Worm (Caenorhabditis elegans): Measurements from ENCODE around the gene fbxc-23.

fbxc-23 gene

DNA sequence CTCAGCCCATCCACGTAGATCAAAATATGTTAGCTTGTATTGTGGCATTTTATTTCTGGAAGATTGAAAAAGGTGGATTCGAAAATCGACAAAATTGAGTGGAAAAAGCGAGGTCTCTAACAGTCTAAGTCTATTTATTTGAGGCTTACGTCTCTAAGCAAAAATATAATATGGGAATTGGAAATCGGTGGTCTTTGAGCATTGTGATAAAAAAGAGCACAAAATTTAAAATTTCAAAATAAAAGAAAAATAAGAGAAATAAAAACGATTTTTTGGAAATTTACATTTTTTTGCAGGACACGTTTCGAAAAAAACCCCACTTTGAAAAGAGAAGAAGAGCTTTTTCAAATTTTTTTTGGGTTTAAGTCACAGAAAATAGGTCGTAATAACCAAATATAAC, 16.7 kb upstream of the fbxc-23 start, which contains the start of gene gst-15:
Gene gst-15 (minus strand): TSS at position 101 of the 400 bp plus-strand sequence.
- TF ChIP-seq nhr-47 (tag; optimal IDR thresholded peaks at IDR 0.05) (no peak), efl-1 (optimal IDR thresholded peaks at IDR 0.05) (no peak), efl-1 (GFP tag; optimal IDR thresholded peaks at IDR 0.05 in 1 of 2) (no peak)

DNA sequence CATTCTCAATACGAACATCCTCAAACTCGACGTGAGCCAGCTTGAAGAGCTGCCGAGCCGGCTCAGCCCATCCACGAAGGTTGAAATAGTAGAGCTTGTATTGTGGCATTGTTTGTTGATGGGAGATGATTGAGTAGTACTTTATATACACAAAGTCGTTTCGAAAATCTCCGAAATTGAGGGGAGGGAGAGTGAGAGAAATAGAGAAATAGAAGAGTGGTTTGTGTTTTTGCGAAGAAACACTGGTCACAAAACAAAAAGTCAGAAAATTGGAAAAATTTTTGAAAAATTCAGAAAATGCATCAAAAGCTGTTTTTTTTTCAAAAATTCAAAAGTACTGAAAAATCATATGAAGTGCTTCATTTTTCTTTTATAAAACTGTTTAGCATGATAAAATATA, 14.8 kb upstream of the fbxc-23 start, which contains the start of gene gst-24:
Gene gst-24 (minus strand): TSS at position 181 of the 400 bp plus-strand sequence.
- no peak for TF ChIP-seq C34B4.2 (tag; optimal IDR thresholded peaks at IDR 0.05)
- TF ChIP-seq fkh-8 (tag; optimal IDR thresholded peaks at IDR 0.05) = no peak
- TF ChIP-seq nhr-76 (tag; optimal IDR thresholded peaks at IDR 0.05) = no peak
- no peak for TF ChIP-seq aha-1 (tag; optimal IDR thresholded peaks at IDR 0.05)
- no peak for TF ChIP-seq mef-2 (tag; optimal IDR thresholded peaks at IDR 0.05)
- TF ChIP-seq tbx-2 (tag; optimal IDR thresholded peaks at IDR 0.05) = no peak
- no peak for TF ChIP-seq nhr-11 (tag; optimal IDR thresholded peaks at IDR 0.05)
- TF ChIP-seq fos-1 (tag; optimal IDR thresholded peaks at IDR 0.05) = no peak
- peak; percentile 29 for TF ChIP-seq lin-14 (GFP tag; optimal IDR thresholded peaks at IDR 0.05)
- TF ChIP-seq ceh-88 (GFP tag; IDR thresholded peaks at IDR 0.05) = no peak
- TF ChIP-seq ceh-90 (tag; optimal IDR thresholded peaks at IDR 0.05) = no peak
- no peak for TF ChIP-seq isw-1 (GFP tag; IDR thresholded peaks at IDR 0.05)
- no peak for TF ChIP-seq Y116A8C.19 (tag; optimal IDR thresholded peaks at IDR 0.05; ENCODE audit: borderline replicate concordance)
- no peak for TF ChIP-seq C16A3.4 (tag; optimal IDR thresholded peaks at IDR 0.05)
- peak; percentile 67 for TF ChIP-seq nhr-85 (tag)
- TF ChIP-seq mab-9 (GFP tag; IDR thresholded peaks at IDR 0.05) = no peak
- peak in 1 of 3 experiments; percentile 6 for TF ChIP-seq dpl-1 (GFP tag; optimal IDR thresholded peaks at IDR 0.05)
- TF ChIP-seq nhr-77 (tag; optimal IDR thresholded peaks at IDR 0.05) = peak; percentile 61
- no peak for TF ChIP-seq nhr-237 (tag; optimal IDR thresholded peaks at IDR 0.05)
- TF ChIP-seq alr-1 (tag; optimal IDR thresholded peaks at IDR 0.05; ENCODE audit: borderline replicate concordance) = no peak
- no peak for TF ChIP-seq tlp-1 (tag; optimal IDR thresholded peaks at IDR 0.05)
- TF ChIP-seq unc-130 (tag; optimal IDR thresholded peaks at IDR 0.05) = no peak
- no peak for TF ChIP-seq unc-98 (GFP tag; IDR thresholded peaks at IDR 0.05)
- TF ChIP-seq hlh-17 (GFP tag; optimal IDR thresholded peaks at IDR 0.05; ENCODE audit: borderline replicate concordance) = no peak
- no peak for TF ChIP-seq lin-15B (tag; optimal IDR thresholded peaks at IDR 0.05)
- no peak for TF ChIP-seq nhr-47 (tag; optimal IDR thresholded peaks at IDR 0.05)
- TF ChIP-seq sup-37 (GFP tag; optimal IDR thresholded peaks at IDR 0.05) = no peak
- no peak for TF ChIP-seq skn-1 (tag; optimal IDR thresholded peaks at IDR 0.05)
- TF ChIP-seq fkh-4 (tag; optimal IDR thresholded peaks at IDR 0.05; ENCODE audit: borderline replicate concordance) = no peak
- TF ChIP-seq ces-1 (GFP tag; optimal IDR thresholded peaks at IDR 0.05) = no peak
- no peak for TF ChIP-seq sox-4 (tag; optimal IDR thresholded peaks at IDR 0.05)
- TF ChIP-seq egl-13 (tag; optimal IDR thresholded peaks at IDR 0.05) = no peak
- no peak for TF ChIP-seq rnt-1 (tag; optimal IDR thresholded peaks at IDR 0.05)
- TF ChIP-seq nhr-90 (tag; optimal IDR thresholded peaks at IDR 0.05; ENCODE audit: poor library complexity) = no peak
- no peak for TF ChIP-seq ama-1 (optimal IDR thresholded peaks at IDR 0.05)
- no peak for TF ChIP-seq xbp-1 (tag; optimal IDR thresholded peaks at IDR 0.05)
- no peak for TF ChIP-seq nhr-20 (tag; optimal IDR thresholded peaks at IDR 0.05)
- no peak for TF ChIP-seq dsc-1 (tag; optimal IDR thresholded peaks at IDR 0.05)
- no peak for TF ChIP-seq nhr-12 (tag; optimal IDR thresholded peaks at IDR 0.05)
- no peak for TF ChIP-seq aly-2 (tag; optimal IDR thresholded peaks at IDR 0.05)
- TF ChIP-seq swsn-7 (tag; optimal IDR thresholded peaks at IDR 0.05) = no peak
- no peak for TF ChIP-seq irx-1 (tag; optimal IDR thresholded peaks at IDR 0.05)
- TF ChIP-seq nhr-28 (tag; optimal IDR thresholded peaks at IDR 0.05) = no peak
- no peak for TF ChIP-seq efl-1 (optimal IDR thresholded peaks at IDR 0.05)
- no peak for TF ChIP-seq efl-1 (GFP tag; optimal IDR thresholded peaks at IDR 0.05 in 1 of 2)
- TF ChIP-seq F16B12.6 (tag; optimal IDR thresholded peaks at IDR 0.05) = no peak
- TF ChIP-seq vab-15 (tag; optimal IDR thresholded peaks at IDR 0.05) = no peak
- TF ChIP-seq elt-3 (tag; optimal IDR thresholded peaks at IDR 0.05) = no peak
- no peak for TF ChIP-seq nhr-71 (tag; optimal IDR thresholded peaks at IDR 0.05)
- TF ChIP-seq blmp-1 (tag; optimal IDR thresholded peaks at IDR 0.05) = no peak
- peak in 1 of 2 experiments; percentile 15 for TF ChIP-seq lin-35 (GFP tag; optimal IDR thresholded peaks at IDR 0.05)
- TF ChIP-seq unc-30 (tag; optimal IDR thresholded peaks at IDR 0.05) = no peak
- TF ChIP-seq snu-23 (GFP tag; optimal IDR thresholded peaks at IDR 0.05) = peak; percentile 3

Data from whole organism, L1 larva.